Worm (Caenorhabditis elegans) whole organism, young adult: ENCODE data around the gene twk-10.

Source experiments
- D2030.7 ChIP-seq: fragments of 200-800 bp; sonication (Bioruptor generic); IDR thresholded peaks from 2 replicates; pipeline ENCODE4 v1.3.6; 2022; ENCODE audit warnings: missing genetic modification reagents, missing genetic modification characterization, missing compliant biosample characterization
- F39B2.1 ChIP-seq: fragments of 200-800 bp; sonication (Bioruptor generic); IDR thresholded peaks from 2 replicates; pipeline ENCODE4 v1.3.6; 2022; ENCODE audit warnings: missing genetic modification reagents, missing genetic modification characterization, missing compliant biosample characterization
- F55B11.4 ChIP-seq: sonication (generic microtip); optimal IDR thresholded peaks from 2 replicates; lab custom pipeline; 2016; ENCODE audit warnings: missing compliant biosample characterization, missing genetic modification characterization, borderline replicate concordance; ENCODE audit not compliant: insufficient read depth
- T07F8.4 ChIP-seq: sonication (generic microtip); optimal IDR thresholded peaks from 2 replicates; lab custom pipeline; 2016; ENCODE audit warnings: mild to moderate bottlenecking, missing genetic modification characterization, moderate library complexity, missing compliant biosample characterization
- Y79H2A.3 ChIP-seq: fragments of 200-800 bp; sonication (Bioruptor generic); conservative IDR thresholded peaks from 2 replicates; pipeline ENCODE4 v1.3.6; 2022; ENCODE audit warnings: missing genetic modification reagents, missing genetic modification characterization, missing compliant biosample characterization
- Y95B8A.8 ChIP-seq: fragments of 200-800 bp; sonication (Bioruptor generic); IDR thresholded peaks from 2 replicates; pipeline ENCODE4 v1.3.6; 2022; ENCODE audit warnings: missing genetic modification reagents, missing genetic modification characterization, missing compliant biosample characterization
- ZK185.1 ChIP-seq: sonication (generic microtip); optimal IDR thresholded peaks from 2 replicates; lab custom pipeline; 2016; ENCODE audit warnings: mild to moderate bottlenecking, missing genetic modification characterization, missing compliant biosample characterization; ENCODE audit not compliant: poor library complexity, severe bottlenecking
- cebp-1 ChIP-seq, 2 experiments: fragments of 200-800 bp in 1 of 2; sonication (Bioruptor generic) in 1 of 2; sonication (generic microtip) in 1 of 2; IDR thresholded peaks in 1 of 2; optimal IDR thresholded peaks in 1 of 2; 2 replicates each; pipeline versions ENCODE4 v1.3.6 to Lab custom; 2017 to 2022; ENCODE audit warnings: missing compliant biosample characterization in 2 of 2, missing genetic modification characterization in 2 of 2, mild to moderate bottlenecking in 1 of 2, missing genetic modification reagents in 1 of 2, moderate library complexity in 1 of 2
- dpff-1 ChIP-seq: sonication (generic microtip); optimal IDR thresholded peaks from 2 replicates; lab custom pipeline; 2017; ENCODE audit warnings: mild to moderate bottlenecking, missing genetic modification characterization, missing compliant biosample characterization
- efl-1 ChIP-seq: fragments of 150-350 bp; optimal IDR thresholded peaks from 2 replicates; lab custom pipeline; 2014; ENCODE audit warnings: missing biosample characterization, missing genetic modification reagents, missing genetic modification characterization
- ekl-4 ChIP-seq: fragments of 200-800 bp; sonication (Bioruptor generic); IDR thresholded peaks from 2 replicates; pipeline ENCODE4 v1.3.6; 2022; ENCODE audit warnings: missing genetic modification reagents, missing genetic modification characterization, missing compliant biosample characterization
- gei-17 ChIP-seq: fragments of 200-800 bp; sonication (Bioruptor generic); optimal IDR thresholded peaks from 2 replicates; lab custom pipeline; 2018; ENCODE audit warnings: mild to moderate bottlenecking, missing genetic modification characterization, missing compliant biosample characterization
- hsf-1 ChIP-seq: fragments of 200-800 bp; sonication (Bioruptor generic); IDR thresholded peaks from 2 replicates; pipeline ENCODE4 v1.3.6; 2022; ENCODE audit warnings: missing genetic modification reagents, missing genetic modification characterization, missing compliant biosample characterization
- lag-1 ChIP-seq: fragments of 200-800 bp; sonication (Bioruptor generic); IDR thresholded peaks from 2 replicates; pipeline ENCODE4 v1.3.6; 2022; ENCODE audit warnings: missing genetic modification reagents, missing genetic modification characterization, missing compliant biosample characterization
- let-607 ChIP-seq, 2 experiments: fragments of 200-800 bp in 1 of 2; sonication (Bioruptor generic) in 1 of 2; sonication (generic microtip) in 1 of 2; optimal IDR thresholded peaks; 2 replicates each; lab custom pipeline; 2016 to 2018; ENCODE audit warnings: mild to moderate bottlenecking in 2 of 2, missing compliant biosample characterization in 2 of 2, missing genetic modification characterization in 2 of 2, moderate library complexity in 2 of 2, missing genotype in 1 of 2
- lin-35 ChIP-seq, 3 experiments: fragments of 150-350 bp in 2 of 3; sonication (generic microtip) in 1 of 3; optimal IDR thresholded peaks; 2 replicates each; lab custom pipeline; 2014 to 2018; ENCODE audit warnings: missing biosample characterization in 3 of 3, missing genetic modification characterization in 3 of 3, missing genetic modification reagents in 3 of 3
- lin-54 ChIP-seq: fragments of 200-800 bp; sonication (Bioruptor generic); optimal IDR thresholded peaks from 2 replicates; lab custom pipeline; 2018; ENCODE audit warnings: mild to moderate bottlenecking, missing genetic modification characterization, missing compliant biosample characterization
- madf-3 ChIP-seq: fragments of 200-800 bp; sonication (Bioruptor generic); IDR thresholded peaks from 2 replicates; pipeline ENCODE4 v1.3.6; 2022; ENCODE audit warnings: missing genetic modification reagents, missing genetic modification characterization, missing compliant biosample characterization
- madf-6 ChIP-seq: fragments of 200-800 bp; sonication (Bioruptor generic); IDR thresholded peaks from 2 replicates; pipeline ENCODE4 v1.3.6; 2022; ENCODE audit warnings: missing genetic modification reagents, missing genetic modification characterization, missing compliant biosample characterization
- mel-28 ChIP-seq: sonication (generic microtip); optimal IDR thresholded peaks from 2 replicates; lab custom pipeline; 2016; ENCODE audit warnings: borderline replicate concordance, mild to moderate bottlenecking, missing genetic modification characterization, missing compliant biosample characterization
- nhr-27 ChIP-seq: fragments of 200-800 bp; sonication (Bioruptor generic); optimal IDR thresholded peaks from 2 replicates; lab custom pipeline; 2018; ENCODE audit warnings: mild to moderate bottlenecking, missing genetic modification characterization, moderate library complexity, missing compliant biosample characterization
- rpc-1 ChIP-seq, 2 experiments: fragments of 150-350 bp in 1 of 2; sonication (generic microtip) in 1 of 2; optimal IDR thresholded peaks; 2 replicates each; lab custom pipeline; 2014 to 2018; ENCODE audit warnings: missing biosample characterization in 1 of 2, missing genetic modification characterization in 1 of 2, missing genetic modification reagents in 1 of 2, missing genotype in 1 of 2
- sea-2 ChIP-seq: fragments of 200-800 bp; sonication (Bioruptor generic); IDR thresholded peaks from 2 replicates; pipeline ENCODE4 v1.3.6; 2022; ENCODE audit warnings: missing genetic modification characterization, missing compliant biosample characterization
- snpc-1.1 ChIP-seq: sonication (generic microtip); optimal IDR thresholded peaks from 2 replicates; lab custom pipeline; 2017; ENCODE audit warnings: missing genetic modification characterization, mild to moderate bottlenecking, missing compliant biosample characterization, antibody characterized with exemption, moderate library complexity, missing genotype, missing genetic modification reagents; ENCODE audit not compliant: insufficient read depth
- sptf-2 ChIP-seq: fragments of 200-800 bp; sonication (Bioruptor generic); optimal IDR thresholded peaks from 2 replicates; lab custom pipeline; 2018; ENCODE audit warnings: mild to moderate bottlenecking, missing genetic modification characterization, missing compliant biosample characterization
- tbp1 ChIP-seq: fragments of 200-800 bp; sonication (Bioruptor generic); optimal IDR thresholded peaks from 2 replicates; lab custom pipeline; 2018; ENCODE audit warnings: mild to moderate bottlenecking, missing genetic modification characterization, missing compliant biosample characterization
- tlf-1 ChIP-seq: fragments of 200-800 bp; sonication (Bioruptor generic); optimal IDR thresholded peaks from 2 replicates; lab custom pipeline; 2018; ENCODE audit warnings: mild to moderate bottlenecking, missing genetic modification characterization, missing compliant biosample characterization
- zim-3 ChIP-seq: sonication (generic microtip); optimal IDR thresholded peaks from 2 replicates; lab custom pipeline; 2017; ENCODE audit warnings: mild to moderate bottlenecking, missing genetic modification characterization, moderate library complexity, missing compliant biosample characterization
- ztf-22 ChIP-seq: fragments of 200-800 bp; sonication (Bioruptor generic); optimal IDR thresholded peaks from 2 replicates; lab custom pipeline; 2018; ENCODE audit warnings: mild to moderate bottlenecking, missing genetic modification characterization, moderate library complexity, missing compliant biosample characterization
- ztf-28 ChIP-seq: fragments of 200-800 bp; sonication (Bioruptor generic); IDR thresholded peaks from 2 replicates; pipeline ENCODE4 v1.3.6; 2022; ENCODE audit warnings: missing genetic modification reagents, missing genetic modification characterization, missing compliant biosample characterization

The twk-10 gene

ce11 chrV:6606197-6606596 is 54.1 kb downstream of the twk-10 start (continued):
- TF ChIP-seq ekl-4 (no peak), F39B2.1 (GFP tag; lab: Robert Waterston, UW) (0 out of 2 replicates have a peak, but pooled peaks have one; percentile 44), lin-54 (GFP tag; lab: Kevin White, UChicago) (no peak), tlf-1 (no peak), madf-6 (peak; percentile 29; the same call in 1 of the 2 replicates), rpc-1 (optimal IDR thresholded peaks at IDR 0.05; lab: Kevin White, UChicago) (no peak), rpc-1 (tag; optimal IDR thresholded peaks at IDR 0.05; lab: Kevin White, UChicago) (no peak), T07F8.4 (no peak), gei-17 (GFP tag; lab: Kevin White, UChicago) (no peak), ztf-28 (GFP tag; lab: Robert Waterston, UW) (no peak), F55B11.4 (tag; lab: Kevin White, UChicago) (no peak), snpc-1.1 (no peak), nhr-27 (tag; lab: Kevin White, UChicago) (no peak), madf-3 (GFP tag; lab: Robert Waterston, UW) (0 out of 2 replicates have a peak, but pooled peaks have one; percentile 45), let-607 (tag; optimal IDR thresholded peaks at IDR 0.05; lab: Kevin White, UChicago) (no peak), hsf-1 (GFP tag; lab: Robert Waterston, UW) (no peak), ztf-22 (GFP tag; lab: Kevin White, UChicago) (no peak), Y95B8A.8 (GFP tag; lab: Robert Waterston, UW) (no peak), tbp1 (GFP tag; lab: Kevin White, UChicago) (peak; percentile 25), lin-35 (GFP tag; optimal IDR thresholded peaks at IDR 0.05; lab: Kevin White, UChicago) (peak in 1 of 3 experiments; percentile 18), mel-28 (tag; lab: Kevin White, UChicago) (no peak), D2030.7 (GFP tag; lab: Robert Waterston, UW) (no peak), sea-2 (GFP tag; lab: Robert Waterston, UW) (no peak), ZK185.1 (no peak), Y79H2A.3 (no peak), sptf-2 (GFP tag; lab: Kevin White, UChicago) (peak; percentile 10), lag-1 (GFP tag; lab: Robert Waterston, UW) (no peak), efl-1 (GFP tag; lab: Kevin White, UChicago) (no peak), dpff-1 (tag; lab: Kevin White, UChicago) (peak; percentile 56), zim-3 (tag; lab: Kevin White, UChicago) (no peak), cebp-1 (GFP tag; IDR thresholded peaks at IDR 0.05; lab: Robert Waterston, UW) (peak; percentile 83), cebp-1 (tag; optimal IDR thresholded peaks at IDR 0.05; lab: Kevin White, UChicago) (peak; percentile 96)
- TF ChIP-seq, all 124 proteins: peak for 13
